Worm (Caenorhabditis elegans) whole organism, L4/young adult: ENCODE data around the gene F35C5.1.

Experiments used
- W03F9.2 ChIP-seq: fragments of 150-350 bp; optimal IDR thresholded peaks from 2 replicates; lab custom pipeline; 2014; ENCODE audit warnings: missing biosample characterization, missing genetic modification characterization
- dao-5 ChIP-seq: sonication (generic microtip); optimal IDR thresholded peaks from 2 replicates; lab custom pipeline; 2016; ENCODE audit warnings: missing genotype, missing genetic modification characterization, moderate library complexity, missing compliant biosample characterization
- him-1 ChIP-seq: sonication (generic microtip); optimal IDR thresholded peaks from 2 replicates; lab custom pipeline; 2016; ENCODE audit warnings: missing genotype, missing genetic modification reagents, missing genetic modification characterization, missing compliant biosample characterization

ce11 chrII:12897942-12898341, 17.3 kb downstream of the F35C5.1 start, which contains the start of gene clec-64:
- TF ChIP-seq him-1 (tag; lab: Kevin White, UChicago) (no peak), W03F9.2 (no peak), dao-5 (tag; lab: Kevin White, UChicago) (no peak)
